Worm (Caenorhabditis elegans): ENCODE measurements around the gene F46B6.5.

ce11 chrV:9803176-9803575 lies 20.3 kb upstream of the F46B6.5 start, which contains the start of gene sru-39:
- TF ChIP-seq hmg-4 (GFP tag; optimal IDR thresholded peaks at IDR 0.05) (no peak), B0310.2 (tag; optimal IDR thresholded peaks at IDR 0.05) (no peak), tbx-11 (GFP tag; IDR thresholded peaks at IDR 0.05) (no peak), tbx-37 (GFP tag; conservative IDR thresholded peaks at IDR 0.05) (no peak), ets-7 (tag; optimal IDR thresholded peaks at IDR 0.05) (no peak), flt-1 (GFP tag; IDR thresholded peaks at IDR 0.05) (no peak), pes-1 (GFP tag; IDR thresholded peaks at IDR 0.05) (no peak), tra-4 (tag; optimal IDR thresholded peaks at IDR 0.05) (no peak), ama-1 (optimal IDR thresholded peaks at IDR 0.05) (no peak), ceh-36 (tag; optimal IDR thresholded peaks at IDR 0.05) (no peak), hnd-1 (tag; optimal IDR thresholded peaks at IDR 0.05) (no peak), ceh-13 (GFP tag; optimal IDR thresholded peaks at IDR 0.05) (no peak), aly-1 (tag; optimal IDR thresholded peaks at IDR 0.05) (no peak), hmbx-1 (tag; optimal IDR thresholded peaks at IDR 0.05) (no peak)
